Fruit fly (Drosophila melanogaster) S2 (cell line): ENCODE measurements around the gene CG6066.

ENCODE experiments used
- CG8478 ChIP-seq: fragments of >200 bp; optimal IDR thresholded peaks from 2 replicates; lab custom pipeline; 2018
- CTCF ChIP-seq, 2 experiments: fragments of >200 bp; optimal IDR thresholded peaks; 2 replicates each; lab custom pipeline; 2018

The CG6066 gene

DNA sequence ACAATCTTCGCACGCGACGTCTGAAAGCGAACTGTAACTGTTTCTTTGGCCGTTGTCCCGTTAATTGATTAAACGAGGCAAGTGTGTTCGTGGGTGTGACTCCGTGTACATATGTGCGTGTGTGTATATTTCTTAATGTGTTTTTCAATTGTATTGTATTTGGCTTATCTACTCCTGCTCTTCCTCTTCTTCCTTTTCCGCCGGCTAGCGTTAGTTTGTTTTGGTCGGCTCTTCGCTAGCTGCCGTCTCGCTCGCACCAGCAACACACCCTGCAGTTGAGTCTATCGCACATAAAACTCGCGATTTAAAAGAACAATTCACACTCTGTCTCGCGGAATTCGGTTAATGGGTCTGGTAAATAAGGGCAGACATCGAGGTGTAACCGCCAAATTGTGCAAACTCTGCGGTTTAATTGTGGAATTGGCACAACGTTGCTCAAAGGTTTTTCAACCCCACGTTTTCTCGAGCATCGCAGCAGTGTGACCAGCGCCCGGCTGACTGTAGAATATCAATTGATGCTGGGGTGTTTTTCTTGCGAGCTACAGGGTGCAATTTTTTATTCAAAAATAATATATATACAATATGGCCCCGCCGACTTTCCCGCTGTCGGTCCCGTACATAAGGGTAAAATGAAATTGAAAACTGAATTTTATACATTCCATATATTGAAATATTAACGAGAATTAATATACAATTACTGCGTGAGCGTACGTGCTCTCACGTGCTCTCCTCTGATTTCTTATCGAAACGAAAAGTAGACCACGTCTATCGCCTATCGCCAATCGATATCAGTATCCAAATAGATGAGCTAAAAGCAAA, 4.5 kb downstream of the CG6066 start, which contains the start of the genes gb and CG5815:
gb (minus strand) TSS at position 487 of the 819 bp plus-strand sequence.
CG5815 (plus strand) TSS at position 783 of the 819 bp plus-strand sequence.
- TF ChIP-seq CTCF (optimal IDR thresholded peaks at IDR 0.05; lab: Kevin White, UChicago) (no peak), CG8478 (lab: Kevin White, UChicago) (no peak)

DNA sequence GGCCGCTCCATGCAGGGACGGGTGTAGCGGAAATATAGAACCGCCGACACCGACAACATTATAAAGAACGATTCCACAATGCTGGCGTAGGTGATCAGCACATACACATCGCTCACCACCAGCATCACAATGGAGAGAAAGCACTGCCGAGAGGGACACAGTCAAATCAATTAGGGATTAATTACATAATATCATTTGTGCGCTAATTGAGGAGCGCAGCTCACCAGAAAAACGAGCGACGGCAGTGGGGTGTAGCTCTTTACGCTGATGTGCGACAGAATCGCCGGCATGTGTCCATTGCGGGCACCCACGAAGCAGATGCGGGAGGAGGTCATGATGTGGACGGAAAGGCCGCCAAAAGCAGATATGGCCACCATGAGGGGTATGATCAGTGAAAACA, 7.0 kb downstream of the CG6066 start:
- no peak for TF ChIP-seq CG8478 (lab: Kevin White, UChicago)

DNA sequence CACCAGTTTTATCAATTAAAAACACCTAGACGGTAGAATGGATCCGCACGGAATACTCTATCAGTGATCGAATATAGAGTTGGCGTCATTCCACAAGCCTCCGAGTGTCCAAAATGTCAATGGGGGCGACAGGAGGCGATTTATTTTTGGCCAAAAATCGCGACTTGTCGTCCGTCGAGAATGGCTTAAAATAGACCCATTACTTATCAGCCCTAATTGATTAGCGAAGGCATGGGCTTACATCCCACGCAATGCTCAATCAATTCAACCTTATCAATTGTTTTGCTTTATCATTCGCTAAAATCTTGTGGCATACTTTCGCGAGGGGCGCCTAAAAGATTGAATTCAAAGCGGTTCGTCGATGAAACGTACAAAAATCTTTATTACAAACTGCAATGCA, 8.4 kb downstream of the CG6066 start:
- TF ChIP-seq CTCF (optimal IDR thresholded peaks at IDR 0.05; lab: Kevin White, UChicago): no peak

DNA sequence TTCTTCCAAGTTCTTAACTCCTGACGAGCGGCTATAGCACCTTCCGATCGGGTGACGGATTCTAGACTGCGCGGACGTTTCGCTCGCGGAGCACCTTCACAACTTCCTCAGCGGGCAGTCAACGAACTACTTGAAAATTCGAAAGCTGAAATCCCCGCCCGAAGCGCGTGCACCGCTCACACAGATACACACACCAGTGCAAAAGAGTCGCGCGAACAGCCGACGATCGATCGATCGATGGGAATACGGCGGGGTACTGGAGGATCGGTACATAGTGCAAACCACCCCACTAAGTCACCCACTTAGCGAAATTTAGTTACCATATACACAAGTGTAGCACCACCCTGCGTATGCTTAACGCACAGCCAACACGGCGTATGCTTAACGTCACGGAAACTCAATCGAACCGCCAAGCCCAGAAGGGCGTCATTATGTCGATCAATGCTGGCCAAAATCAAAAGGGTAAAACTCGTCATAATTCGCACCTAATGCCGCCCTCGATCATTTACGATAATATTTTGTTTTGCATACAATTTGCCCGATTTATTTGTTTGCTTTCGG, 10.3 kb downstream of the CG6066 start, which contains the start of gene CAH9:
CAH9 (minus strand) TSS at position 51 of the 561 bp plus-strand sequence.
- no peak for TF ChIP-seq CTCF (optimal IDR thresholded peaks at IDR 0.05; lab: Kevin White, UChicago)
- no peak for TF ChIP-seq CG8478 (lab: Kevin White, UChicago)

DNA sequence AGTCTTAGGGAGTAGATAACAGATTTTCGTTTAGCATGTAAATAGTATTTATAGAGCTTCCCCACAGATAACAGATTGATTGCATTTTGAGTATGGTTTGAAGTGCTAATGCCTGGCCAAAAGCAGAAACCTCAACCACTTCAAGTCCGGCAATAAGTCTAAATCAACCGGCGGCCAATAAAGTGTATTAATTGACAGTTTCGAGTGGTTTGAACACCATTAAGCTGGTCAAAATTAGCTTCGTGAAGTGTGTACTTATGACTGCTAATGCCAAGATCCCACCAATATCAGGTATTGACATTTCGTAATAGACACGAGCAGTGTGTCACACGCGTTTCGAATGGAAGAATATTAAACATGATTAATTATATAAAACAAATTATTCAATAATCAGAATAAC, 11.1 kb downstream of the CG6066 start:
- no peak for TF ChIP-seq CTCF (optimal IDR thresholded peaks at IDR 0.05; lab: Kevin White, UChicago)
- TF ChIP-seq CG8478 (lab: Kevin White, UChicago): no peak

DNA sequence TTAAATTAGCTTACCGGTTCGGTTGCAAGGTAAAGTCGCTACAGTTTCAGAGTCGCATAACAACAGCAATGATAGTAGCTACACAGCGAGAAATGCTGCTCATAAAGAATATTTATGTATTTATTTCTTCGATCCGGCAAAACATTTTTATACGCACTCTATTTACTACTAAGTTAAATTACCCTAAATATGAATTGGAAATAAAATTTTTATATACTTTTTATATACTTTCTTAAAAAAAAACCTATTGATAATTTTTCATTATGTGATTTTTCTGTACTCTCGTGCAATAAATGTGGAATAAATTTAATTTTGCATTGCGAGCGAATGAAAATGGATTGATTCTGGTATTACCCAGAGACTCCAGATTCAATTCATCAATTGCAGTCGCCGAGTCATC, 15.6 kb downstream of the CG6066 start, which contains the start of gene Jhbp11:
Jhbp11 (plus strand) TSS at position 301 of the 400 bp plus-strand sequence.
- TF ChIP-seq CTCF (optimal IDR thresholded peaks at IDR 0.05; lab: Kevin White, UChicago) (no peak), CG8478 (lab: Kevin White, UChicago) (no peak)

DNA sequence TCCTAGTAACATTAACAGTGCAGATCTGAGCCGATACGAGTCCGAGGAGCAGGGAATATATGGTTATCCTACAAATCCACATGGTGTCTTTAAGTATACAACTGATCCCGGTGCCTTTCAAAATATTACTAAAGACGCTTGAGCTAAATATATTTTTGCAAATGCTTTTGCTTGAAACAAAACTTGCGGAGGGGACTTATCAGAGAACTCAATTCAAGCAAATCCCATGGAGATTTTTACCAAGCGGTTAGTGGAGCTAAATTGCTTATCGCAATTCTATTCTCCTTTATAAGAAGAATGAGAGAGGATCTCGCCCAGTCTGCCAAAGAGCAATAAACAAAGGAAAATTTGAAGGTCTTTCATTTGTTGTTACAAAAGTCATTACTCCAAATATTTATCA, 16.9 kb downstream of the CG6066 start, which contains the start of gene eater:
eater (minus strand) TSS at position 101 of the 400 bp plus-strand sequence.
- TF ChIP-seq CG8478 (lab: Kevin White, UChicago): no peak
- TF ChIP-seq CTCF (optimal IDR thresholded peaks at IDR 0.05; lab: Kevin White, UChicago): no peak

DNA sequence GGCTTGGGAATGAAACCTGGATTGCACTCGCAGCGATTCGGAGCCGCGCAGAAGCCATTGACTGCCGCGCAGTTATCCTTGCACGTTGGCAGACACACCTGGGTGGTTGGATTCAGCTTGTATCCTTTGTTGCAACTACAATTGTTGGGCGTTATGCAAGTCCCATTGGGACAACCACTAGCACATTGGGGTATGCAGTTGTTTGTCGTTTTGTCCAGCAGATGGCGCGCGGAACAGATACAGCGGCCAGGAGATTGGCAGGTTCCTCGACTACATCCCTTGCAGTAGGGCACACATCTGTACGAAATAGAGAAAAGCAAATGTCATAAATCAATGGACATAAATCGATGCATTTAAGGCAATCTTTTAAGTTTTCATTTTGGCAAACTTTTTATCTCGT, 17.9 kb downstream of the CG6066 start:
- TF ChIP-seq CG8478 (lab: Kevin White, UChicago): no peak
- peak; percentile 79 to 86 for TF ChIP-seq CTCF (optimal IDR thresholded peaks at IDR 0.05; lab: Kevin White, UChicago)

DNA sequence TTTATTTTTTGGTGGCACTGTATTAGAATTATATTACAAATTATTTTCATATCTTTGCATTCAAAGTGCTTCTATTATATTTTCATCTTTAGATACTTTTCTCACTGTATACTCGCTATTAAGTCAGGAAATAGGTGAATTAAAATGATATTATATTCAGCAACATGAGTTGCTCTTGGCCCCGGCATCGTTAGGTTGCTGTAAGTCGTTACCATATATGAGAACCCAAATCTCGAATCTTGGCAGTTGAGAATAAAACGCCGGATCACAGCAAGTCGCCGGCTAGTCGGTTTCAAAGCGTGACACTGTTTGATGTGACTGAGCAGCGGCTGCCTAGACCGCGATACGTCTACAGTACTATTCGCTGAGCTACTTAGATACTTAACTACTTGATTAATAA, 22.3 kb downstream of the CG6066 start, which contains the start of gene CG14259:
CG14259 (plus strand) TSS at position 301 of the 400 bp plus-strand sequence.
- TF ChIP-seq CTCF (optimal IDR thresholded peaks at IDR 0.05; lab: Kevin White, UChicago) (no peak), CG8478 (lab: Kevin White, UChicago) (no peak)

DNA sequence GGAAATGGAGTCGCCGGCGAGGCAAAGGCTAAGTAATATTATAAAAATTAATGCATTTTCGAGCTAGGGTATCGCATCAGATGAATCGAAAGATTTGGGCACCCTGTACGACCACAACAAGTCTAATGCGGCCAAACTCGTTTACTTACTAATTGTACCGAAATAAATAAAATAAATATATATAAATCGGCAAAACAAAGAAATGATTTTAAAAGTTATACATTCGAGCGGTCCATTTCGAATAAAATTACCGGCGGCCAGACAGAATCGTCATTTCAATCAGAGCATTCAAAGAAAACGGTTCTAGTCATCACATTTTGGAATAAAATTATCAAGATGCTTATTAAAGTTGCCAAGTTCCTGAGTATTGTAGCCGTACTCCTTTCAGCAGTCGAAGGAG, 23.7 kb downstream of the CG6066 start, which contains the start of gene CG14258:
CG14258 (plus strand) TSS at position 301 of the 400 bp plus-strand sequence.
- TF ChIP-seq CG8478 (lab: Kevin White, UChicago) (no peak), CTCF (optimal IDR thresholded peaks at IDR 0.05; lab: Kevin White, UChicago) (no peak)

DNA sequence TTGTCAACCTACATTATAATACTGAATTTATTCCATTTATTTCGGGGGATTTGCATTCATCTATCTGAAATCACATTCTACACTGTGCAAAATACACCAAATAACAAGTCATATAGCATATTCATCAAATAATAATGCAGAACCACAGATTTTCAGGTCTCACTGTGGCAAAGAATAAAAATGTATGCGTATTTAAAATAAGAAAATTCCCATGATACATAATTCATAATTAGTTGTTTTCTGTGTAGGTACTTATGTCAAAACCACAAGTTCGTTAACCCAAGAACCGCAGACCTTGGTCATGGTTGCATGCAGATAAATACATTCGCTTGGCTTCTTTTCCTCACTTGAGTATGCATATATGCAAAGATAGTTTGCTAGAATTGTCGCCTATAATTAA, 24.2 kb downstream of the CG6066 start:
- no peak for TF ChIP-seq CG8478 (lab: Kevin White, UChicago)
- no peak for TF ChIP-seq CTCF (optimal IDR thresholded peaks at IDR 0.05; lab: Kevin White, UChicago)

DNA sequence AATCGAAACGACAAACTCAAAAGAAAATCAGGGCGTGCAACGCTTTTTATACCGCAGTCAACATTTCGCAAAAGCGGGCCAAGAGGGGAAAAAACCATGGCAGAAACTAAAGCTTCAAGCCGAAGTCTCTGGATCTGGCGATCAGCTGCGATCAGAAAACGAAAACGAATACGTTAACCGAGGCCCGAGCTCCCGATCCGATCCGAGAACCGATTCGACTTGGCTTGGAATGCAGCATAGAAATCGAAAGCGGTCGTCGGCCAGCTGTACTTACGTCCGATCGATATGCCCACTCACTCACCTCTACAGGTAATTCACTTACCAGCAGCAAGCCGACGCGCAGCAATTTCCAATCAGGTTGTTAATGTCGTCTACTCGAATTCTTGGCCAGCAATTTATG, 25.4 kb downstream of the CG6066 start, which contains the start of gene Cpr97Eb:
Cpr97Eb (minus strand) TSS at position 25 of the 400 bp plus-strand sequence.
- TF ChIP-seq CTCF (optimal IDR thresholded peaks at IDR 0.05; lab: Kevin White, UChicago) (no peak), CG8478 (lab: Kevin White, UChicago) (no peak)

DNA sequence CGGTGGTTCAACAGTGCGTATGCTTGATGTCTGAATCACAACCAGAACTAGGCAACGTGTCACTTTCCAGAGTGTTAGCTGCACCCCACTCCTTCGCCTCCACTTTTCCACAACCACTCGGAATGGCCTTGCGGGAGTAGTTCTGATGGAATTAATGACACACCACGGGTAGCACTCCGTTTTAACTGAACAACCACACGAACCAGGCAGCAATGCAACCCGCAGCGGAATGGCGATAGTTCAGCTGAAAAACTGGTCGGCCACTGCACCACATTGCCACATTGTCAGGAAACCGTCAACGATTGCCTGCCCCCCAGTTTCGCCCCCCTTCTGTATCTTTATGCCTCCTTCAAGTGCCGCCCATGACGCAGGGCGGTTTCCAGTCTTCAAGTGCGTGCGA, 29.0 kb downstream of the CG6066 start, which contains the start of gene Cpr97Ea:
Cpr97Ea (minus strand) TSS at position 230 of the 400 bp plus-strand sequence.
- no peak for TF ChIP-seq CG8478 (lab: Kevin White, UChicago)
- no peak for TF ChIP-seq CTCF (optimal IDR thresholded peaks at IDR 0.05; lab: Kevin White, UChicago)

DNA sequence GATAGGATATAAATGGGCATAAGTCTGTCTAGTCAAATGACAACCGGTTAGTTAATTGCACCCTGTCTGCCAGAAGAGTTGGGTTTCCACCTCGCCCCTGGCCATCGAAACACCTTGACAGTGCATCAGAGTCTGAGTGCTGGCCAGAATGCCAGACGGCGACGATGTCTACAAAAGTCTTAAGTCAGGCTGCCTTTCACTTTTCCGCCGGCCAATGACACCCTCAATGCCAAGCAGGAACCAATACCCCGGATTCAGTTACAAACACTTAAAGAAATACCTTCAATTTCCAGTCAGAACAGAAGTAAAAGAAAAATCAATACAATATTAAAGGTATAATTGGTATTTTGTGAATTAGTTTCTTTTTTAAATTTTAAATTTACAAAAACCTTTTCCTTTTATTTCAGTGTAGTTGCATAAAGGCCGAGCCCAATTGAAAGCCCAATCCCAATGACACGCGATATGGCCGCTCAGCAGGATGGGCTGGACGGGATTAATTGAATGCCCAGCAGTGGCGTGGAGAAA, 31.9 kb downstream of the CG6066 start:
- TF ChIP-seq CG8478 (lab: Kevin White, UChicago) (no peak), CTCF (optimal IDR thresholded peaks at IDR 0.05; lab: Kevin White, UChicago) (no peak)

DNA sequence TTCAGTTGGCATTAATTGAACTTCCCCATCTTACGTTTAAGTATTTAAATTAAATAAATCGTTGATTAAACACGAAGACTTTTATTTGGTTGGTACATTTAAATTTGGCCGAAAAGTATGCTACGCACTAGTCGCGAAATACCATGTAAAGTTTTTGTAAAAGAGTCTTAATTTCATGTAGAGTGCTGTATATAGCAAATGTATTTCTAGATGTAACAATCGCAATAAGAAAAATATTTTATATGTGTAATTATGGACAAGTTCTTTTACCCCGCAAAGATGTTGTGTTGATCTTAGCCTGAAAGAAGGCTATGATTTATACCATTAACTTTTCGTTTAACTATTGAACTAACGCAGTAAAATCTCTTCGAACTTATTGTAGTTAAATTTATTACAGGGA, 33.8 kb downstream of the CG6066 start:
- TF ChIP-seq CG8478 (lab: Kevin White, UChicago) (no peak), CTCF (optimal IDR thresholded peaks at IDR 0.05; lab: Kevin White, UChicago) (peak in 1 of 2 experiments; percentile 38)
